Worm (Caenorhabditis elegans): ENCODE measurements around the gene F54D5.9.
"Not testable (repeated sequence)": the region's sequence is repeated elsewhere in the genome, so short reads cannot be mapped to it uniquely, and the experiment has no call there.

DNA sequence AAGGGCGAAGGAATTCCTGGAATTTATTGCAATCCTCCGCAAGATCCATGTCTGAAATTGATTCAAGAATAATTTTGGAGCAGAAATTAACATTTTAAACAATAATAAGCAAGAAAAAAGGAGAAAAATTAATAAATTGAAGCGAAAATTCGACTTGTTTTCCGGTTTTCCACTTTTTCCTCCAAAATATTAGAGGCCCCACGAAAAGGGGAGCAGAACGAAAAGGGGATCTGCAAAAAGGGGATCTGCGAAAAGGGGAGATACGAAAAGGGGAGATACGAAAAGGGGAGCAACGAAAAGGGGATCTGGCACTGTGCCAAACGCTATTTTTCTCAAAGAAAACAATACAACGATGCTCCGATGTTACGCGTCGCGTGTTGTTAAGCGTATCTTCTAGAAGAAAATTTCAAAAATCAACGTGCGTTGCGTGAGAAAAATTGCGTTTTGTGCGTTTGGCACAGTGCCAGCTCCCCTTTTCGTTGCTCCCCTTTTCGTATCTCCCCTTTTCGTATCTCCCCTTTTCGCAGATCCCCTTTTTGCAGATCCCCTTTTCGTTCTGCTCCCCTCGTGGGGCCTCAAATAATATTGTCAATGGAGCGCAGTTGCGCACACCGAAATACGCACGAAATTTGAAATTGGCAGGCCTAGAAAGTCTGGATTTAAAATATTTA lies 10.1 kb downstream of the F54D5.9 start, which contains the start of gene Y62F5A.12:
- peak; percentile 85 for TF ChIP-seq mep-1 (tag; optimal IDR thresholded peaks at IDR 0.05)
- not testable (repeated sequence) for TF ChIP-seq unc-39 (tag; optimal IDR thresholded peaks at IDR 0.05); mab-5 (tag; optimal IDR thresholded peaks at IDR 0.05); snpc-4 (tag; optimal IDR thresholded peaks at IDR 0.05); unc-62 (GFP tag; optimal IDR thresholded peaks at IDR 0.05); ztf-11 (tag; optimal IDR thresholded peaks at IDR 0.05); nhr-28 (tag; optimal IDR thresholded peaks at IDR 0.05); nhr-12 (tag; optimal IDR thresholded peaks at IDR 0.05); nhr-76 (tag; optimal IDR thresholded peaks at IDR 0.05)
- peak; percentile 57 for TF ChIP-seq drap-1 (GFP tag; optimal IDR thresholded peaks at IDR 0.05)
- peak; percentile 56 for TF ChIP-seq lin-32 (GFP tag; optimal IDR thresholded peaks at IDR 0.05)
- TF ChIP-seq lin-13 (tag; optimal IDR thresholded peaks at IDR 0.05), result peak; percentile 77
